Worm (Caenorhabditis elegans) whole organism, dauer: ENCODE results near the gene coq-8.

ENCODE experiments used
- unc-62 ChIP-seq: sonication (generic microtip); optimal IDR thresholded peaks from 2 replicates; lab custom pipeline; 2017; ENCODE audit warnings: missing biosample characterization, missing genetic modification reagents, missing genetic modification characterization

Gene coq-8

DNA sequence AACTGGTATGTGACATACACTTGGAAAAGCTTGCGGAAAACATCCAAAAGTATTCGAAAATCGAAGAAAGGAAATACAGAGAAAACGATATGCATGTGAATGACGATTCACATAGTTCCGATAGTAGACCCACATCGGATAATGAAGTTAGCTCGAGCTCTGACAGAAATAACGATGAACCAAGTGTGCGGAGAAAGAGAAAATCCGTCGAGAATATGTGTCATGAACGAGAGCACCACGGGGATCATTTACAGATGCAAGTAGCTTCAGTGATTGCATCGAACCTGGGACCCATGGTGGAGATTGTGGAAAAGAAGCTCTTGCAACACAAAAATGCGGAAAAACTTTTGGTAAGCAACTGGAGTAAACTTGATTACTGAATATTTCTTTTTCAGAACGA lies 6.2 kb upstream of the coq-8 start:
- no peak for TF ChIP-seq unc-62 (GFP tag; lab: Kevin White, UChicago)

DNA sequence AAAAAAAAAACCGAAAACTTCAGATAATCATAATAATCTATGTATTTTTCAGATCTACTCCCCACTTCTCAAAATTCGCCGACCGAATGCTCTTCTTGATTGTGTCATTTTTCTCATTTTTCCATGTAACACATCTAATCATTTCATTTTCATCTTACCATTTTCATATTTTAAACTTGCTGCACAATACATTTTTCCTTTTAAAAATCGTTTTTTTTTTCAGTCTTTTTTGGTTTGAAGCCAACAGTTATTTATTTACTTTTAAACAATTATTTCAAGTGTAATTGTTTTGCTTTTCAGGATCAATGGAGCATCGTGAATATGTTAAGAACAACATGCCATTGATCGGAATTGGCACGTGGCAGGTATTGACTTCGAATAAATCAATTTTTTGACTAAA lies 4.2 kb upstream of the coq-8 start, which contains the start of gene C35D10.6:
Gene C35D10.6 (plus strand): TSS at position 301 of the 400 bp plus-strand sequence.
- no peak for TF ChIP-seq unc-62 (GFP tag; lab: Kevin White, UChicago)

DNA sequence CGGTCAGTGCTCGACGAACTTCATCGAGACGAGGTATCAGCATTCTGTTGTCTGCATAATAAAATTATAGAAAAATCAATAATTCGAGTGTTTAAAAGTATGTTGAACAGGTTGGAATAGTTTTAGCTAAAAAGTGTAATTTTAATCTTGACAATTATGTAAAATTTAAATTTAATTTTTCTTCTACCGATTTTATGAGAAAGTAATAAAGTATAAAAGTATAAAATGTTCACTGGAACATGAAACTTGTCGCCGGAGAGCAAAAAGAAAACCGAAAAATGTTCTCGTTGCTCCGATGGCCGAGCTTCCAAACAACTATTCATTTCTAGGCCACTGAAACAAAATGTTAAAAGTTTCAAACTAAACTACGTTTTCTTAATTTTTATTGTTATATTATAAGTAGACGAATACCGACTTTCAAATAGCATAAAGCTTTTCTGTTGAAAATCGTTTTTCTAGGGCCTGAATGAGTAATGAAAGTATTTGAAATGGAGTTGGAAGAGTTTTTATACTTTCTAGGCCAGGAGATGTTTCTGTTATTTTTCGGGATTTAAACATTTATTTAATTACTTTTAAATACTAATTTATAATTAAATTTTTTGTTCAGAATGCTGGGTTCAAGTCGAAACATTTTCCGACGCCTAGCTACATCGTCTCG lies 1.4 kb upstream of the coq-8 start, which contains the start of the genes C35D10.10 and C35D10.5:
Gene C35D10.10 (minus strand): TSS at position 51 of the 658 bp plus-strand sequence.
Gene C35D10.5 (plus strand): TSS at position 608 of the 658 bp plus-strand sequence.
- TF ChIP-seq unc-62 (GFP tag; lab: Kevin White, UChicago), result no peak

DNA sequence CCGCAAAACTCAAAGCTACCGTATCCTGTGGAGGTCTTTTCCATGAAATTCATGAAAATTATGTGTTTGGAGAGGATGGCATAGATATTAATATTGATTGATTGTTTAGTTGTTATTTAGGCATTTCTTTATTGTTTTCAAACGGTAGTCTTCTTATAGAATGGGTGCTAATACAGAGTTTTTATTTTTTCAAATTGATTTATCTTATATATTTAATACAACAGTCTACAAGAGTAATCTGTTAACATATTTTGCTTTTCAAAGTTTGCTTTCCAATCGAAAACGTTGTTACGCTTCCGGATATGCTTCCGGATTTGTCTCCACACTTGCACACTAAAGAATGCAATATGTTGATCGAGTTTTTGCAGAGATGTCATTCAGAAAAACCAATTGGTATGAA lies 3.5 kb downstream of the coq-8 start, which contains the start of gene C35D10.17:
Gene C35D10.17 (plus strand): TSS at position 301 of the 400 bp plus-strand sequence.
- no peak for TF ChIP-seq unc-62 (GFP tag; lab: Kevin White, UChicago)

DNA sequence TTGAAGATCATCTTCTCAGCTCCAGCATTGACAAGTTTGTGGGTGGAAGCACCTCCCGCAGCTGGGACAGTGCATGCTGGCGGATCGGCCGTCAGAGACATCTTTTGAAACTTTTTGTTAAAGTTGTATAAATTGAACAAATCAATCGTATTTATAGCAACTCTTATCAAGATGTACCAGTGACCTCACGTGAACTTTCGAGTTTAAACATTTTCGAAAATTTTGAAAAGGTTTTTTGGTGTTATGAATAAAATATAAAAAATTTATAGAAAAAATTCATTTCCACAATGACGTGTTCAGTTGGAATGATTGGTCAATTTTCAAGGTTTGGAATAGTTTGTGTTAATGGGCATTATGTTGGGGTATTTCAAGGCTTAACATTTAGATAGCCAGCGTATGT lies 5.4 kb downstream of the coq-8 start, which contains the start of the genes msd-4 and C35D10.3:
Gene msd-4 (minus strand): TSS at position 101 of the 400 bp plus-strand sequence.
Gene C35D10.3 (plus strand): TSS at position 279 of the 400 bp plus-strand sequence.
- no peak for TF ChIP-seq unc-62 (GFP tag; lab: Kevin White, UChicago)

DNA sequence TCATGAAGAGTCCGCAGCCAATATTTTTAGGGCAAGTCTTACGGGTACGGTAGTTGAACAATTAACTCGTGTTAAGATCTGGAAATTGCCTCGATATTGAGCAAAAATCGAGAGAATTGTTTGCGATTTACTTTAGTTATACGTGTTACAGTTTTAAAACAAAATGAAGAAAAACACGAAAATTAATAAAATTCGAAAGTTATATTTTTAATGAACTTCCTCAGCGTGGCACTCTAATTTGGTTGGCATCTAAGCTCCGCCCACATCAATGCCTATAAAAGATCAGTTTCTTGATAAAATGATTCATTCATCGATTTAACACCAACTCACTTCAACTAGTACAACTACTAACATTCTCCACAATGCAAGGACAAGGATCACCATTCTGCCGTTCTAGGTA lies 7.3 kb downstream of the coq-8 start, which contains the start of gene gipc-1:
Gene gipc-1 (plus strand): TSS at position 301 of the 400 bp plus-strand sequence.
- no peak for TF ChIP-seq unc-62 (GFP tag; lab: Kevin White, UChicago)

DNA sequence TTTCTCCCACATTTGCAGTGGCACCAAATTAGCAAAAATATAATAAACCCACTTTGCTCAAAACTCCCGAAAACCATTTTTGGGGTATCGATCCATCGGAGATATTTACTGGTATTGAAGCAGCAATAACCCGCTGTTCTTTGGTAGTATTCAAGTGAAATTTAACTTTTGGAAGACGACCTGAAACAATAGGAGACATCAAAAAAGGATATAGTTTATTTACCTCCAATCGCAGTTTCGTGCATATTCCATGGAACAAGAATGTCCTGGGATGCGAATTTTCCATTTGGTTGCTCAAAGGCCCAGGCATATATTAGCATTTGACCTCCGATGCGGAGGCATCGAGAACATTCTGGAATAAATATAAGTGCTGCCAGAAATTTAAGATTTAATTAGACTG lies 10.2 kb downstream of the coq-8 start:
- no peak for TF ChIP-seq unc-62 (GFP tag; lab: Kevin White, UChicago)

DNA sequence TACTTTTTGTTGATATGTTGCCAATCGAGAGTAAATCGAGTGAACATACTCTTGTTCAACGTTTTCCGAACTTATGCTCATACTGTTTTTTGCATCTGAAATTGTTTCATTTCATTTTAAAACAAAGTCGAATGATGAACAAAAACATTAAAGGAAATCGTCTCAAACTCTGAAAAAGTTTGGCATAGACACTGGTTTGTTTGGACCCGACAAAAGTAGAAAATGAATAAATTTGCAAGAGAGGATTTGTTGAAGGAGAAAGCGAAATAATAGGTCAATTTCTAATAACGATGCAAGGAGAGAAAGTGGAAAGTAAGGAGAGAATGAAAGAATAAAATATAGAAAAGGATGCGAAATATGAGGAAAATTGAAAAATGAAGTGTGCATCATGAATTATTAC lies 11.4 kb downstream of the coq-8 start, which contains the start of gene C35D10.12:
Gene C35D10.12 (minus strand): TSS at position 101 of the 400 bp plus-strand sequence.
- no peak for TF ChIP-seq unc-62 (GFP tag; lab: Kevin White, UChicago)

DNA sequence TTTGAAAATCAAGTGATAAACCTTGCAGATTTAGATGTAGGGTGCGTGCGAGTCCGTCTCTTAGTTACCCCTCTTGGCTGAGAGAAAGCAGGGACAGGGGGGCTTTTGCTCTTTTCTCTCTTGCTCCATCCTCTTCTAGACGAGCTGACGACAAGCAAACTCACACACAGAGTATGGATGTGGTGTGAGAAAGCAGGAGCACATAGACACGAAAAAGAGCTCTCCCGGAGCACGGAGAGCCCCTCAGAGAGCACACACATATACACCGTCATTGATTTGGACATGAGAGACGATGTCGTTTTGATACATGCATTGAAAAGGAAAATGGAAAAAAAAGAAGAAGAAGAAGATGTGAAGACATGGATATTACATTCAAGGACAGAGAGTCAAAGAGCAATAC lies 12.4 kb downstream of the coq-8 start:
- no peak for TF ChIP-seq unc-62 (GFP tag; lab: Kevin White, UChicago)

DNA sequence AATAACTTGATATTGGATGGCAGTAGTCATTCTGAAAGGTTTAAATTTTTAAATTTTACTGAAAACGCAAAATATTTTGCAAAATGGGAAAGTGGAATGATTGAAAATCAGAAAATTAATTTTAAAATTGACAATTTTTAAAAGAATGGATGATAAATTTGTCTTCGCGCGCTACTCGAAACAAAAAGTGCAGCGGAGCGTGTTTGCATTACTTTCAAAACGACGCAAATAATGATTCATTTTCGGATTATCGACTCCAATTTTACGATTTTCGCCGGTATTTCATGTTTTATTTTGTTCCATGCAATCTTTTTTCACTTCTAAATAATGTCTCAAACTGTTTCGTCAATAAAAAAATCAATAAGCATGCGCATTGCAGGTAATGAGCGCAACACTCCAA lies 15.1 kb downstream of the coq-8 start, which contains the start of the genes tost-1 and arx-6:
Gene tost-1 (minus strand): TSS at position 31 of the 400 bp plus-strand sequence.
Gene arx-6 (plus strand): TSS at position 378 of the 400 bp plus-strand sequence.
- no peak for TF ChIP-seq unc-62 (GFP tag; lab: Kevin White, UChicago)

DNA sequence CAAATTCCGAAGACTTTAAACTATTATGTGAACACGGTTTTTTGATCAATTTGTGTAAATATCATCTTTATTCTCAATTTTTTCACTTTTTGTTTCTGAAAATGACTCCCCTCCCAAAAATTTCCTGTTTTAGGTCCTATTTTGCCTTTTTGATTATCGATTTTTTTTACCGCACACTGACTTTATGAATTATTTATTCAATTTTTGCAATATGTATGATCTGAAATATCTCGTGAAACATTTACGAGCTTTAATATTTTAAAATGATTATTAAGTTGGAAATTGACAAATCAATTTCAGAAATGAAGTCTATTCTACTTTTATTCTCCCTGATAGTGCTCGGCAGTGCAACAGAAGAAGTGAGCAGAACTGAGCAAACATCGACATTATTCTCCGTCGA lies 16.2 kb downstream of the coq-8 start, which contains the start of gene C35D10.1:
Gene C35D10.1 (plus strand): TSS at position 301 of the 400 bp plus-strand sequence.
- no peak for TF ChIP-seq unc-62 (GFP tag; lab: Kevin White, UChicago)

DNA sequence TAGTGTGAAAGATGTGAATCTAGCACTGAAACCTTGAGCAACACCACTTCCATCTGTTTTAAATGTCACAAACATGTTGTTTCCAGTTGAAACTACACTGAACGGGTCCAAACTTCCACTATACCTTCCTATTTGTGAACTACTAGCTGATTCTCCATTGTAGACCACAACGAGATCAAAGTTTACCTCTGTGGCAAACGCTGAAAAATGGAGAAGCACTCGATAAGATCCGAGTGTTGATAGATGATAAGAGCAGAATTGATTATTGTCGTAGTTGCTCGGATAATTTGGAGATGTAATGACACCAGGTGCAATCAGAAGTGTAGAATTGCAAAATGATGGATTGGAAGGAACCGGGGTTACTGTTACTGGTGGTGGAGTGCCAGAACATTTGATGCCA lies 18.7 kb downstream of the coq-8 start:
- no peak for TF ChIP-seq unc-62 (GFP tag; lab: Kevin White, UChicago)

DNA sequence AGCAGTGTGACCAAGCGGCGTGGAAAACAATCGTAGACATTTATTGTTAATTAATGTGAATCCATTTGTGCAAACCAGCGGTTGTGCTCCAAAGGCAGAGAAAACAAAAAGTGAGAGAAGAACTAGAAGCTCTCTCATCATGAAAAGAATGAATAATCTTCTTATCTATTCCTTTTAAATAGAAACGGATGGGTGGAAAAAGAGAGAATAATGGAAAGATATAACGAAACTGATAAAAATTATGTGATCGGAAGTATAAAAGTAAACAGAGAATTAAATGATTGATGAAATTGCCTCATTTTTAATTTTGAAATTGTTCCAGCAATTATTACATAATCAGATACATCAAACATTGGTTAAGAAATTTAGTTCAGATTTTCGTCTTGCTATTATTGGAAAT lies 20.2 kb downstream of the coq-8 start, which contains the start of gene clec-5:
Gene clec-5 (minus strand): TSS at position 178 of the 400 bp plus-strand sequence.
- no peak for TF ChIP-seq unc-62 (GFP tag; lab: Kevin White, UChicago)

DNA sequence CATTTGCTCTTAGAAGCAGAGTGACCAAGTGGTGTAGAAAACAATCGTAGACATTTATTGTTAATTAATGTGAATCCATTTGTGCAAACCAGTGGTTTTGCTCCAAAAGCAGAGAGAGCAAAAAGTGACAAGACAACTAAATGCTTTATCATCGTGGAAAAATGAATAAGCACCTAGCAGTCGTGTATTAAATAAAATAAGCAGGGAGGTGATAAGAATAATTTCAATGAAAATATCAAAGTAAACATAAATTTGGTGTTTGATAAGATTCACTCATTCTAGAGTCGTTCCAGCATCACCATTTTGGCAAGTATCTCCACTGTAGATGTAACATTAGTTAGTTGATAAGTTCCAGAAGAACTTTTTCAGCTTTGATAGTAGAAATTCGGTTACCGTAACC lies 24.1 kb downstream of the coq-8 start, which contains the start of gene clec-6:
Gene clec-6 (minus strand): TSS at position 154 of the 400 bp plus-strand sequence.
- TF ChIP-seq unc-62 (GFP tag; lab: Kevin White, UChicago), result no peak

DNA sequence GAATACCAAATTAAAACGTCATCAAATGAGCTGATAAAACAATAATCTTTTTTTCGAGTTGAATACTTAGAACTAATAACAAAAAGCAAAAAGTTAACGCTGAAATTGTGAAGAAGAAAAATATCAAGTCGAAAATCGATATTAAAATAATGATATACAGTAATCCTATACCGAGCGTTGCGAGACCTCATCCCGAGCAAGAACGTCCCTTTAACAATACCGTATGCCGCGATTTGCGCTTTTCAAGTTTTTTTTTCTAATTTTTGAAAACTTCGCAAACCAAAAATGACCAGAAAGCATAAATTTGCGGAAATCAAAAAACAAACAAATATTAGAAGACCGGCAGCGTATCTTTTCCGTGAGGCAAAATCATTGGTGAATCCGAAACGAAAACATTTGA lies 27.8 kb downstream of the coq-8 start, which contains the start of gene F26F4.5:
Gene F26F4.5 (minus strand): TSS at position 256 of the 400 bp plus-strand sequence.
- no peak for TF ChIP-seq unc-62 (GFP tag; lab: Kevin White, UChicago)

DNA sequence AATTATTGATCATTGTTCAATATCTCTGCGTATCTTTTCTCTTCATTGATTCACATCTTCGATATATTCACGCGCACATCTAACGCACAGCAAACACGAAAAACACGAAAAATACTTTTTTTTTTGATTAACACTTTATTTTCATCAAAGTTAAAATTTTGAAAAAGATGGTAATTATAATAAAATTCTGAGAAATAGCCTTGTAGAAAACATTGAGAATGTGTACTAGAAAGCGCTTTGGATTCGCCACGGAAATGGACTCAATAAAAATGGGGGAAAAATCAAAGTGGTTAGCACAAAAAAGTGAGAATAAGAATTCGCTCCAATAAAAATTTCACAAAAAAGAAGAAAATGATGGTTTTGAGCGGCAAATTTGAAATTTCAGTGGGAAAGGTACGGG lies 30.3 kb downstream of the coq-8 start, which contains the start of gene F26F4.6:
Gene F26F4.6 (minus strand): TSS at position 101 of the 400 bp plus-strand sequence.
- no peak for TF ChIP-seq unc-62 (GFP tag; lab: Kevin White, UChicago)
